Fruit fly (Drosophila melanogaster) whole organism, adult: Measurements from ENCODE around the gene CG13614.

Source experiments
- CG12768 ChIP-seq: fragments of 200-800 bp; sonication (Bioruptor generic); optimal IDR thresholded peaks from 2 replicates; lab custom pipeline; 2017; ENCODE audit warnings: missing biosample characterization, missing genetic modification characterization, mild to moderate bottlenecking, moderate library complexity, missing genetic modification reagents
- CG5204 ChIP-seq: fragments of 200-800 bp; sonication (Bioruptor generic); optimal IDR thresholded peaks from 2 replicates; lab custom pipeline; 2016; ENCODE audit warnings: missing biosample characterization, missing genetic modification characterization
- Crg-1 ChIP-seq: fragments of 200-800 bp; sonication (Bioruptor generic); optimal IDR thresholded peaks from 2 replicates; lab custom pipeline; 2016; ENCODE audit warnings: missing biosample characterization, missing genetic modification characterization
- cnc ChIP-seq, 2 experiments: fragments of >200 bp; optimal IDR thresholded peaks; 2 replicates each; lab custom pipeline; 2017
- tj ChIP-seq: fragments of 200-800 bp; sonication (Bioruptor generic); optimal IDR thresholded peaks from 3 replicates; lab custom pipeline; 2017; ENCODE audit warnings: missing biosample characterization, mild to moderate bottlenecking, missing genetic modification characterization, moderate library complexity

dm6 chr3R:24359957-24360356, 9.4 kb upstream of the CG13614 start, which contains the start of gene CG18528:
- TF ChIP-seq cnc (optimal IDR thresholded peaks at IDR 0.05; lab: Kevin White, UChicago) = no peak
- no peak for TF ChIP-seq tj (GFP tag; lab: Kevin White, UChicago)
- TF ChIP-seq Crg-1 (GFP tag; lab: Kevin White, UChicago) = no peak
- no peak for TF ChIP-seq CG5204 (GFP tag; lab: Kevin White, UChicago)
- TF ChIP-seq CG12768 (GFP tag; lab: Kevin White, UChicago) = no peak
